Fruit fly (Drosophila melanogaster) whole organism, embryonic: Measurements from ENCODE around the gene Kmn1.

Source experiments
- B-H1 ChIP-seq: fragments of 200-800 bp; sonication (Bioruptor generic); IDR thresholded peaks from 3 replicates; pipeline ENCODE4 v1.3.6; 2022; ENCODE audit warnings: missing biosample characterization, missing genetic modification characterization
- B-H2 ChIP-seq: fragments of 200-800 bp; sonication (Bioruptor generic); optimal IDR thresholded peaks from 2 replicates; lab custom pipeline; 2018; ENCODE audit warnings: missing biosample characterization, mild to moderate bottlenecking, missing genetic modification characterization
- Blimp-1 ChIP-seq: fragments of 200-800 bp; sonication (Bioruptor generic); optimal IDR thresholded peaks from 3 replicates; lab custom pipeline; 2018; ENCODE audit warnings: missing biosample characterization, missing genetic modification characterization, mild to moderate bottlenecking, moderate library complexity, missing genetic modification reagents
- CG1024 ChIP-seq: fragments of 200-800 bp; sonication (Bioruptor generic); IDR thresholded peaks from 2 replicates; pipeline ENCODE4 v1.3.6; 2022; ENCODE audit warnings: missing biosample characterization, missing genetic modification characterization
- CG10274 ChIP-seq: fragments of 200-800 bp; sonication (Bioruptor generic); optimal IDR thresholded peaks from 3 replicates; lab custom pipeline; 2017; ENCODE audit warnings: missing biosample characterization, mild to moderate bottlenecking, missing genetic modification characterization
- CG11695 ChIP-seq: fragments of 200-800 bp; sonication (Bioruptor generic); IDR thresholded peaks from 3 replicates; pipeline ENCODE4 v1.3.6; 2022; ENCODE audit warnings: missing biosample characterization, missing genetic modification characterization
- CG1233 ChIP-seq: fragments of 200-800 bp; sonication (Bioruptor generic); optimal IDR thresholded peaks from 4 replicates; lab custom pipeline; 2018; ENCODE audit warnings: missing biosample characterization, mild to moderate bottlenecking, missing genetic modification characterization
- CG13287 ChIP-seq: fragments of 200-800 bp; sonication (Bioruptor generic); IDR thresholded peaks from 2 replicates; pipeline ENCODE4 v1.3.6; 2022; ENCODE audit warnings: missing biosample characterization, missing genetic modification characterization; ENCODE audit not compliant: partially characterized antibody
- CG13424 ChIP-seq: fragments of 200-800 bp; sonication (Bioruptor generic); optimal IDR thresholded peaks from 2 replicates; lab custom pipeline; 2019; ENCODE audit warnings: missing biosample characterization, mild to moderate bottlenecking, missing genetic modification characterization, moderate library complexity
- CG15601 ChIP-seq: fragments of 200-800 bp; sonication (Bioruptor generic); optimal IDR thresholded peaks from 3 replicates; lab custom pipeline; 2019; ENCODE audit warnings: missing biosample characterization, mild to moderate bottlenecking, missing genetic modification characterization, moderate library complexity
- CG31365 ChIP-seq: fragments of 200-800 bp; sonication (Bioruptor generic); optimal IDR thresholded peaks from 2 replicates; lab custom pipeline; 2018; ENCODE audit warnings: missing biosample characterization, mild to moderate bottlenecking, missing genetic modification characterization
- CG42726 ChIP-seq: fragments of 200-800 bp; sonication (Bioruptor generic); IDR thresholded peaks from 2 replicates; pipeline ENCODE4 v1.3.6; 2022; ENCODE audit warnings: missing biosample characterization, missing genetic modification characterization; ENCODE audit not compliant: partially characterized antibody
- CG8089 ChIP-seq: fragments of 200-800 bp; sonication (Bioruptor generic); optimal IDR thresholded peaks from 3 replicates; lab custom pipeline; 2016; ENCODE audit warnings: missing biosample characterization, missing genetic modification characterization
- CG8359 ChIP-seq: fragments of 200-800 bp; sonication (Bioruptor generic); optimal IDR thresholded peaks from 2 replicates; lab custom pipeline; 2017; ENCODE audit warnings: missing biosample characterization, mild to moderate bottlenecking, missing genetic modification characterization, borderline replicate concordance
- CG8944 ChIP-seq: fragments of 200-800 bp; sonication (Bioruptor generic); optimal IDR thresholded peaks from 3 replicates; lab custom pipeline; 2016; ENCODE audit warnings: missing biosample characterization, missing genetic modification characterization
- CG9437 ChIP-seq: fragments of 200-800 bp; sonication (Bioruptor generic); optimal IDR thresholded peaks from 2 replicates; lab custom pipeline; 2018; ENCODE audit warnings: missing biosample characterization, mild to moderate bottlenecking, missing genetic modification characterization
- D ChIP-seq, 2 experiments: fragments of 200-800 bp in 1 of 2; fragments of >200 bp in 1 of 2; sonication (Bioruptor generic) in 1 of 2; optimal IDR thresholded peaks; 2 replicates in 1 of 2; 3 replicates in 1 of 2; lab custom pipeline; 2017; ENCODE audit warnings: mild to moderate bottlenecking in 1 of 2, missing biosample characterization in 1 of 2, missing genetic modification characterization in 1 of 2, missing genetic modification reagents in 1 of 2
- ERR ChIP-seq: fragments of 200-800 bp; sonication (Bioruptor generic); optimal IDR thresholded peaks from 2 replicates; lab custom pipeline; 2016; ENCODE audit warnings: missing biosample characterization, missing genetic modification characterization
- Fer3 ChIP-seq: fragments of 200-800 bp; sonication (Bioruptor generic); optimal IDR thresholded peaks from 2 replicates; lab custom pipeline; 2018; ENCODE audit warnings: missing biosample characterization, mild to moderate bottlenecking, missing genetic modification characterization, moderate library complexity
- Gug ChIP-seq: fragments of 200-800 bp; sonication (Bioruptor generic); IDR thresholded peaks from 4 replicates; pipeline ENCODE4 v1.3.6; 2022; ENCODE audit warnings: missing biosample characterization, missing genetic modification characterization
- HLH4C ChIP-seq: fragments of 200-800 bp; sonication (Bioruptor generic); IDR thresholded peaks from 3 replicates; pipeline ENCODE4 v1.3.6; 2022; ENCODE audit warnings: missing biosample characterization, missing genetic modification characterization; ENCODE audit not compliant: partially characterized antibody
- MTF-1 ChIP-seq: fragments of 200-800 bp; sonication (Bioruptor generic); optimal IDR thresholded peaks from 2 replicates; lab custom pipeline; 2018; ENCODE audit warnings: missing biosample characterization, mild to moderate bottlenecking, missing genetic modification characterization, borderline replicate concordance
- Nf-YA ChIP-seq: fragments of 200-800 bp; sonication (Bioruptor generic); IDR thresholded peaks from 2 replicates; pipeline ENCODE4 v1.3.6; 2022; ENCODE audit warnings: missing biosample characterization, missing genetic modification characterization
- NfI ChIP-seq: fragments of 200-800 bp; sonication (Bioruptor generic); optimal IDR thresholded peaks from 3 replicates; lab custom pipeline; 2018; ENCODE audit warnings: missing biosample characterization, mild to moderate bottlenecking, missing genetic modification characterization, moderate library complexity
- Oaz ChIP-seq: fragments of 200-800 bp; sonication (Bioruptor generic); IDR thresholded peaks from 2 replicates; pipeline ENCODE4 v1.3.6; 2022; ENCODE audit warnings: missing biosample characterization, missing genetic modification characterization
- Opbp ChIP-seq: fragments of 200-800 bp; sonication (Bioruptor generic); IDR thresholded peaks from 3 replicates; pipeline ENCODE4 v1.3.6; 2022; ENCODE audit warnings: missing biosample characterization, missing genetic modification characterization; ENCODE audit not compliant: partially characterized antibody
- Poxn ChIP-seq: fragments of 200-800 bp; sonication (Bioruptor generic); IDR thresholded peaks from 2 replicates; pipeline ENCODE4 v1.3.6; 2022; ENCODE audit warnings: missing biosample characterization, missing genetic modification characterization
- Side ChIP-seq: fragments of 200-800 bp; sonication (Bioruptor generic); optimal IDR thresholded peaks from 2 replicates; lab custom pipeline; 2016; ENCODE audit warnings: missing biosample characterization, missing genetic modification characterization
- Ssrp ChIP-seq: fragments of 200-800 bp; sonication (Bioruptor generic); optimal IDR thresholded peaks from 2 replicates; lab custom pipeline; 2018; ENCODE audit warnings: missing biosample characterization, mild to moderate bottlenecking, missing genetic modification characterization, moderate library complexity
- ab ChIP-seq: fragments of 200-800 bp; sonication (Bioruptor generic); optimal IDR thresholded peaks from 2 replicates; lab custom pipeline; 2016; ENCODE audit warnings: missing biosample characterization, missing genetic modification characterization
- bab2 ChIP-seq: fragments of 200-800 bp; sonication (Bioruptor generic); optimal IDR thresholded peaks from 2 replicates; lab custom pipeline; 2016; ENCODE audit warnings: missing biosample characterization, missing genetic modification characterization
- cato ChIP-seq: fragments of 200-800 bp; sonication (Bioruptor generic); optimal IDR thresholded peaks from 2 replicates; lab custom pipeline; 2016; ENCODE audit warnings: missing biosample characterization, missing genetic modification characterization, borderline replicate concordance
- croc ChIP-seq: fragments of 200-800 bp; sonication (Bioruptor generic); conservative IDR thresholded peaks from 3 replicates; pipeline ENCODE4 v1.3.6; 2022; ENCODE audit warnings: missing biosample characterization, missing genetic modification characterization
- cwo ChIP-seq: fragments of 200-800 bp; sonication (Bioruptor generic); optimal IDR thresholded peaks from 3 replicates; lab custom pipeline; 2017; ENCODE audit warnings: missing biosample characterization, missing genetic modification characterization, mild to moderate bottlenecking, moderate library complexity, missing genetic modification reagents
- dmrt11E ChIP-seq: fragments of 200-800 bp; sonication (Bioruptor generic); optimal IDR thresholded peaks from 3 replicates; lab custom pipeline; 2018; ENCODE audit warnings: missing biosample characterization, mild to moderate bottlenecking, missing genetic modification characterization, moderate library complexity
- dpn ChIP-seq, 2 experiments: fragments of 200-800 bp; sonication (Bioruptor generic); optimal IDR thresholded peaks; 3 replicates each; lab custom pipeline; 2016; ENCODE audit warnings: missing biosample characterization in 2 of 2, missing genetic modification characterization in 2 of 2
- gcm ChIP-seq: fragments of 200-800 bp; sonication (Bioruptor generic); optimal IDR thresholded peaks from 2 replicates; lab custom pipeline; 2019; ENCODE audit warnings: missing biosample characterization, mild to moderate bottlenecking, missing genetic modification characterization, moderate library complexity
- gcm2 ChIP-seq: fragments of 200-800 bp; sonication (Bioruptor generic); optimal IDR thresholded peaks from 2 replicates; lab custom pipeline; 2016; ENCODE audit warnings: missing biosample characterization, missing genetic modification characterization
- gfzf ChIP-seq: fragments of 200-800 bp; sonication (Bioruptor generic); optimal IDR thresholded peaks from 2 replicates; lab custom pipeline; 2016; ENCODE audit warnings: missing biosample characterization, mild to moderate bottlenecking, missing genetic modification characterization, moderate library complexity
- hbn ChIP-seq: fragments of 200-800 bp; sonication (Bioruptor generic); IDR thresholded peaks from 2 replicates; pipeline ENCODE4 v1.3.6; 2022; ENCODE audit warnings: missing biosample characterization, missing genetic modification characterization; ENCODE audit not compliant: partially characterized antibody
- hkb ChIP-seq, 2 experiments: fragments of 200-800 bp in 1 of 2; fragments of >200 bp in 1 of 2; sonication (Bioruptor generic) in 1 of 2; IDR thresholded peaks in 1 of 2; optimal IDR thresholded peaks in 1 of 2; 2 replicates each; pipeline versions ENCODE4 v1.3.6 to Lab custom; 2017 to 2022; ENCODE audit warnings: missing biosample characterization in 1 of 2, missing genetic modification characterization in 1 of 2
- mam ChIP-seq: fragments of 200-800 bp; sonication (Bioruptor generic); optimal IDR thresholded peaks from 3 replicates; lab custom pipeline; 2016; ENCODE audit warnings: missing biosample characterization, missing genetic modification characterization
- onecut ChIP-seq: fragments of 200-800 bp; sonication (Bioruptor generic); IDR thresholded peaks from 2 replicates; pipeline ENCODE4 v1.3.6; 2022; ENCODE audit warnings: missing biosample characterization, missing genetic modification characterization
- otp ChIP-seq: fragments of 200-800 bp; sonication (Bioruptor generic); IDR thresholded peaks from 3 replicates; pipeline ENCODE4, ENCODE4 v1.3.6; 2022; ENCODE audit warnings: missing biosample characterization, missing genetic modification characterization
- pho ChIP-seq: fragments of 200-800 bp; sonication (Bioruptor generic); optimal IDR thresholded peaks from 2 replicates; lab custom pipeline; 2016; ENCODE audit warnings: missing biosample characterization, missing genetic modification characterization
- scrt ChIP-seq: fragments of 200-800 bp; sonication (Bioruptor generic); optimal IDR thresholded peaks from 2 replicates; lab custom pipeline; 2018; ENCODE audit warnings: missing biosample characterization, mild to moderate bottlenecking, missing genetic modification characterization, moderate library complexity
- sima ChIP-seq: fragments of 200-800 bp; sonication (Bioruptor generic); optimal IDR thresholded peaks from 2 replicates; lab custom pipeline; 2016; ENCODE audit warnings: missing biosample characterization, missing genetic modification characterization
- slbo ChIP-seq: fragments of 200-800 bp; sonication (Bioruptor generic); IDR thresholded peaks from 2 replicates; pipeline ENCODE4 v1.3.6; 2022; ENCODE audit warnings: missing biosample characterization, missing genetic modification characterization
- twi ChIP-seq: fragments of 200-800 bp; optimal IDR thresholded peaks from 2 replicates; lab custom pipeline; 2019; ENCODE audit warnings: missing biosample characterization, mild to moderate bottlenecking, missing genetic modification characterization, moderate library complexity

Gene Kmn1

DNA sequence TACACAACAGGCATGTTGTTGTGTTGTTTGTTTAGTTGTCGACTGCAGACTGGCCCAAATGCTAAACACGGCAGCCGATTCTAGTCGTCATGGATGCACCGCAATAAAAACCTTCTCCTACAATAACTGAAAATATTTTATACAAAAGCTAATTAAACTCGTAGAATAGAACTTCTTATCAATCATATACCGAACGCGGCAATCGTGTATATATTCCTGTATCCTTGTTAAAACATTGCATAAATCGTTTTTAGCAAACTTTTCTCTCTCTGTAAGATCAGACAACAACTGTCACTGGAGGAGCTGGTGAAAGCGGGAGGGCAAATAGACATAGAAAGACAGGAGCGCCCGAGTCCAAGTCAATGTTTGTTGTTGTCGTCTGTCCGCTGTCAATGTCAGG is 23.5 kb downstream of the Kmn1 start (continued):
- no peak for TF ChIP-seq Fer3 (tag; lab: Kevin White, UChicago)
- no peak for TF ChIP-seq gfzf (GFP tag; lab: Kevin White, UChicago)
- no peak for TF ChIP-seq CG8944 (GFP tag; lab: Kevin White, UChicago)
- TF ChIP-seq CG13424, result peak; percentile 24
- no peak for TF ChIP-seq ab (GFP tag; lab: Kevin White, UChicago)
- no peak for TF ChIP-seq B-H1
- no peak for TF ChIP-seq cwo (GFP tag; lab: Kevin White, UChicago)
- no peak for TF ChIP-seq twi (tag; lab: Kevin White, UChicago)
- no peak for TF ChIP-seq CG9437 (GFP tag; lab: Kevin White, UChicago)
- TF ChIP-seq croc (GFP tag; lab: Robert Waterston, UW), result 0 out of 3 replicates have a peak, but pooled peaks have one; percentile 18
- TF ChIP-seq dpn (GFP tag; optimal IDR thresholded peaks at IDR 0.05; lab: Kevin White, UChicago), result peak in 1 of 2 experiments; percentile 21
- TF ChIP-seq Poxn (GFP tag; lab: Robert Waterston, UW), result no peak
- TF ChIP-seq CG1233 (GFP tag; lab: Kevin White, UChicago), result no peak
- TF ChIP-seq mam, result peak; percentile 13
- no peak; the same call in 3 of the 4 replicates for TF ChIP-seq Gug (GFP tag; lab: Robert Waterston, UW)
- TF ChIP-seq CG31365 (tag; lab: Kevin White, UChicago), result no peak
- TF ChIP-seq bab2 (GFP tag; lab: Kevin White, UChicago), result peak; percentile 22
- TF ChIP-seq sima, result no peak
- no peak for TF ChIP-seq ERR (GFP tag; lab: Kevin White, UChicago)
- TF ChIP-seq gcm2 (GFP tag; lab: Kevin White, UChicago), result no peak
- TF ChIP-seq dmrt11E (tag; lab: Kevin White, UChicago), result peak; percentile 74
- TF ChIP-seq Opbp (GFP tag; lab: Robert Waterston, UW), result no peak
- no peak for TF ChIP-seq CG13287 (GFP tag; lab: Robert Waterston, UW)
- TF ChIP-seq CG15601 (tag; lab: Kevin White, UChicago), result peak; percentile 56
- no peak for TF ChIP-seq Oaz
- TF ChIP-seq CG1024 (GFP tag; lab: Robert Waterston, UW), result 0 out of 2 replicates have a peak, but pooled peaks have one; percentile 29
- peak; percentile 26 for TF ChIP-seq Side (GFP tag; lab: Kevin White, UChicago)
- peak; percentile 30; the same call in 1 of the 3 replicates for TF ChIP-seq otp
- 0 out of 2 replicates have a peak, but pooled peaks have one; percentile 24 for TF ChIP-seq onecut (GFP tag; lab: Robert Waterston, UW)
- TF ChIP-seq scrt (GFP tag; lab: Kevin White, UChicago), result no peak
- peak; percentile 47 for TF ChIP-seq Ssrp (tag; lab: Kevin White, UChicago)
- TF ChIP-seq CG42726, result no peak
- no peak for TF ChIP-seq CG10274 (GFP tag; lab: Kevin White, UChicago)
- no peak for TF ChIP-seq hkb (optimal IDR thresholded peaks at IDR 0.05; lab: Kevin White, UChicago)
- TF ChIP-seq hkb (GFP tag; IDR thresholded peaks at IDR 0.05; lab: Robert Waterston, UW), result peak; percentile 52; the same call in 1 of the 2 replicates
- TF ChIP-seq HLH4C (GFP tag; lab: Robert Waterston, UW), result no peak
- TF ChIP-seq gcm (GFP tag; lab: Kevin White, UChicago), result no peak
- peak; percentile 7 for TF ChIP-seq cato (GFP tag; lab: Kevin White, UChicago)
- no peak for TF ChIP-seq pho (GFP tag; lab: Kevin White, UChicago)
- TF ChIP-seq slbo (GFP tag; lab: Robert Waterston, UW), result no peak
- no peak for TF ChIP-seq B-H2
- TF ChIP-seq Blimp-1 (GFP tag; lab: Kevin White, UChicago), result peak; percentile 67
- TF ChIP-seq CG8089, result peak; percentile 52
- TF ChIP-seq CG11695 (GFP tag; lab: Robert Waterston, UW), result peak; percentile 51; the same call in 2 of the 3 replicates
- TF ChIP-seq CG8359 (GFP tag; lab: Kevin White, UChicago), result peak; percentile 30
- TF ChIP-seq D (optimal IDR thresholded peaks at IDR 0.05; lab: Kevin White, UChicago), result no peak
- TF ChIP-seq D (GFP tag; optimal IDR thresholded peaks at IDR 0.05; lab: Kevin White, UChicago), result peak; percentile 54
- no peak for TF ChIP-seq NfI
- no peak for TF ChIP-seq Nf-YA (GFP tag; lab: Robert Waterston, UW)
- TF ChIP-seq hbn (GFP tag; lab: Robert Waterston, UW), result no peak
- TF ChIP-seq MTF-1 (GFP tag; lab: Kevin White, UChicago), result peak; percentile 30
